Worm (Caenorhabditis elegans): ENCODE data around the gene nlt-1.

- TF ChIP-seq lin-32 (GFP tag; optimal IDR thresholded peaks at IDR 0.05) (no peak), elt-3 (tag; optimal IDR thresholded peaks at IDR 0.05) (no peak), nhr-28 (tag; optimal IDR thresholded peaks at IDR 0.05) (no peak), unc-39 (tag; optimal IDR thresholded peaks at IDR 0.05) (no peak), ztf-11 (tag; optimal IDR thresholded peaks at IDR 0.05) (no peak), lsy-2 (tag; optimal IDR thresholded peaks at IDR 0.05) (no peak)
Measured at ce11 chrII:10019669-10020068, 18.7 kb upstream of the nlt-1 start.
